Worm (Caenorhabditis elegans) whole organism, late embryonic: Measurements from ENCODE around the gene T16G1.6.

ENCODE experiments used
- C08G9.2 ChIP-seq: sonication (generic microtip); optimal IDR thresholded peaks from 2 replicates; lab custom pipeline; 2016; ENCODE audit warnings: mild to moderate bottlenecking, missing genetic modification characterization, moderate library complexity, missing compliant biosample characterization
- T23F11.4 ChIP-seq: fragments of 200-800 bp; sonication (Bioruptor generic); optimal IDR thresholded peaks from 2 replicates; lab custom pipeline; 2018; ENCODE audit warnings: mild to moderate bottlenecking, missing genetic modification characterization, missing compliant biosample characterization
- ceh-18 ChIP-seq: sonication (generic microtip); optimal IDR thresholded peaks from 2 replicates; lab custom pipeline; 2016; ENCODE audit warnings: missing genetic modification characterization, missing compliant biosample characterization
- ceh-19 ChIP-seq: fragments of 200-800 bp; sonication (Bioruptor generic); optimal IDR thresholded peaks from 2 replicates; lab custom pipeline; 2018; ENCODE audit warnings: mild to moderate bottlenecking, missing genetic modification characterization, missing compliant biosample characterization
- ceh-22 ChIP-seq: sonication (generic microtip); optimal IDR thresholded peaks from 2 replicates; lab custom pipeline; 2017; ENCODE audit warnings: missing biosample characterization, missing genetic modification characterization
- ceh-30 ChIP-seq: fragments of 150-350 bp; optimal IDR thresholded peaks from 2 replicates; lab custom pipeline; 2014; ENCODE audit warnings: missing biosample characterization, missing genetic modification characterization
- ceh-31 ChIP-seq: sonication (generic microtip); optimal IDR thresholded peaks from 2 replicates; lab custom pipeline; 2016; ENCODE audit warnings: missing genetic modification characterization, missing compliant biosample characterization
- ceh-34 ChIP-seq: sonication (generic microtip); optimal IDR thresholded peaks from 2 replicates; lab custom pipeline; 2016; ENCODE audit warnings: mild to moderate bottlenecking, missing genetic modification characterization, missing compliant biosample characterization
- ceh-48 ChIP-seq: sonication (generic microtip); optimal IDR thresholded peaks from 2 replicates; lab custom pipeline; 2016; ENCODE audit warnings: missing genetic modification characterization, inconsistent platforms, missing compliant biosample characterization
- elt-2 ChIP-seq: sonication (generic microtip); optimal IDR thresholded peaks from 2 replicates; lab custom pipeline; 2016; ENCODE audit warnings: missing genetic modification reagents, missing genetic modification characterization, missing compliant biosample characterization
- eyg-1 ChIP-seq: sonication (generic microtip); optimal IDR thresholded peaks from 2 replicates; lab custom pipeline; 2016; ENCODE audit warnings: missing genotype, missing genetic modification characterization, missing compliant biosample characterization
- fax-1 ChIP-seq: sonication (generic microtip); optimal IDR thresholded peaks from 2 replicates; lab custom pipeline; 2016; ENCODE audit warnings: missing genotype, missing genetic modification characterization, missing compliant biosample characterization
- fkh-10 ChIP-seq: fragments of 150-350 bp; optimal IDR thresholded peaks from 2 replicates; lab custom pipeline; 2014; ENCODE audit warnings: missing biosample characterization, missing genetic modification reagents, missing genetic modification characterization
- hlh-30 ChIP-seq: sonication (generic microtip); optimal IDR thresholded peaks from 2 replicates; lab custom pipeline; 2017; ENCODE audit warnings: antibody characterized with exemption, missing genetic modification characterization, missing compliant biosample characterization; ENCODE audit not compliant: insufficient read depth
- lim-6 ChIP-seq: sonication (generic microtip); optimal IDR thresholded peaks from 2 replicates; lab custom pipeline; 2016; ENCODE audit warnings: missing genetic modification characterization, missing compliant biosample characterization
- madf-2 ChIP-seq: sonication (generic microtip); optimal IDR thresholded peaks from 2 replicates; lab custom pipeline; 2017; ENCODE audit warnings: missing genetic modification characterization, missing compliant biosample characterization
- nfya-1 ChIP-seq: sonication (generic microtip); optimal IDR thresholded peaks from 2 replicates; lab custom pipeline; 2017; ENCODE audit warnings: missing genetic modification characterization, mild to moderate bottlenecking, missing compliant biosample characterization, antibody characterized with exemption, moderate library complexity
- npax-4 ChIP-seq: sonication (generic microtip); optimal IDR thresholded peaks from 2 replicates; lab custom pipeline; 2016; ENCODE audit warnings: missing genetic modification characterization, missing compliant biosample characterization
- pag-3 ChIP-seq: sonication (generic microtip); optimal IDR thresholded peaks from 2 replicates; lab custom pipeline; 2016; ENCODE audit warnings: missing compliant biosample characterization, missing genetic modification characterization, borderline replicate concordance
- pha-4 ChIP-seq: fragments of 150-350 bp; optimal IDR thresholded peaks from 2 replicates; lab custom pipeline; 2018; ENCODE audit warnings: missing biosample characterization, missing genetic modification reagents, missing genetic modification characterization
- ref-2 ChIP-seq: sonication (generic microtip); optimal IDR thresholded peaks from 2 replicates; lab custom pipeline; 2016; ENCODE audit warnings: missing genetic modification characterization, missing compliant biosample characterization
- rnt-1 ChIP-seq: sonication (generic microtip); optimal IDR thresholded peaks from 2 replicates; lab custom pipeline; 2016; ENCODE audit warnings: missing genetic modification characterization, missing compliant biosample characterization
- sdc-2 ChIP-seq: sonication (generic microtip); optimal IDR thresholded peaks from 2 replicates; lab custom pipeline; 2016; ENCODE audit warnings: missing genotype, missing genetic modification characterization, missing compliant biosample characterization
- syd-9 ChIP-seq: sonication (generic microtip); optimal IDR thresholded peaks from 2 replicates; lab custom pipeline; 2016; ENCODE audit warnings: mild to moderate bottlenecking, missing genetic modification characterization, moderate library complexity, missing compliant biosample characterization
- tbx-2 ChIP-seq: sonication (generic microtip); optimal IDR thresholded peaks from 2 replicates; lab custom pipeline; 2016; ENCODE audit warnings: missing genetic modification characterization, missing compliant biosample characterization
- tbx-7 ChIP-seq: sonication (generic microtip); optimal IDR thresholded peaks from 2 replicates; lab custom pipeline; 2016; ENCODE audit warnings: missing genotype, missing genetic modification characterization, missing compliant biosample characterization
- ttx-3 ChIP-seq: sonication (generic microtip); optimal IDR thresholded peaks from 2 replicates; lab custom pipeline; 2016; ENCODE audit warnings: missing genetic modification reagents, missing genetic modification characterization, missing compliant biosample characterization
- unc-3 ChIP-seq, 2 experiments: fragments of 200-800 bp in 1 of 2; sonication (Bioruptor generic) in 1 of 2; sonication (generic microtip) in 1 of 2; conservative IDR thresholded peaks in 1 of 2; optimal IDR thresholded peaks in 1 of 2; 2 replicates each; pipeline versions ENCODE4 v1.3.6 to Lab custom; 2016 to 2022; ENCODE audit warnings: missing compliant biosample characterization in 2 of 2, missing genetic modification characterization in 2 of 2, missing genetic modification reagents in 1 of 2
- unc-42 ChIP-seq: sonication (generic microtip); optimal IDR thresholded peaks from 2 replicates; lab custom pipeline; 2016; ENCODE audit warnings: missing genotype, missing genetic modification characterization, missing compliant biosample characterization
- ztf-16 ChIP-seq: sonication (generic microtip); optimal IDR thresholded peaks from 2 replicates; lab custom pipeline; 2017; ENCODE audit warnings: missing genetic modification characterization, missing compliant biosample characterization

The T16G1.6 gene

ce11 chrV:12967925-12968327 lies 31.0 kb upstream of the T16G1.6 start, which contains the start of gene R186.8:
Gene R186.8, minus strand, starts transcription at chrV:12967982.
- TF ChIP-seq unc-42 (peak; percentile 92), tbx-2 (tag; lab: Kevin White, UChicago) (peak; percentile 13), ceh-18 (tag; lab: Kevin White, UChicago) (peak; percentile 24), elt-2 (tag; lab: Kevin White, UChicago) (peak; percentile 41), nfya-1 (tag; lab: Kevin White, UChicago) (peak; percentile 10), ref-2 (peak; percentile 45), ceh-31 (tag; lab: Kevin White, UChicago) (peak; percentile 19), ceh-34 (peak; percentile 0)
- TF ChIP-seq, all 69 proteins: peak for 8; not testable (repeated sequence) for 61

ce11 chrV:12967110-12967509 lies 30.1 kb upstream of the T16G1.6 start, which contains the start of gene R186.3:
Gene R186.3, minus strand, starts transcription at chrV:12967210.
- TF ChIP-seq ceh-34 (no peak), madf-2 (no peak), T23F11.4 (GFP tag; lab: Kevin White, UChicago) (no peak)

- TF ChIP-seq ceh-48 (tag; lab: Kevin White, UChicago) (no peak), pag-3 (tag; lab: Kevin White, UChicago) (no peak)
Observed at ce11 chrV:12964076-12964475, 27.1 kb upstream of the T16G1.6 start, which contains the start of gene srd-35. Gene srd-35, plus strand, starts transcription at chrV:12964376.

- TF ChIP-seq elt-2 (tag; lab: Kevin White, UChicago) (peak; percentile 57), lim-6 (no peak)
Observed at ce11 chrV:12963192-12963591, 26.2 kb upstream of the T16G1.6 start, which contains the start of gene hrg-9. Gene hrg-9, minus strand, starts transcription at chrV:12963343.

DNA sequence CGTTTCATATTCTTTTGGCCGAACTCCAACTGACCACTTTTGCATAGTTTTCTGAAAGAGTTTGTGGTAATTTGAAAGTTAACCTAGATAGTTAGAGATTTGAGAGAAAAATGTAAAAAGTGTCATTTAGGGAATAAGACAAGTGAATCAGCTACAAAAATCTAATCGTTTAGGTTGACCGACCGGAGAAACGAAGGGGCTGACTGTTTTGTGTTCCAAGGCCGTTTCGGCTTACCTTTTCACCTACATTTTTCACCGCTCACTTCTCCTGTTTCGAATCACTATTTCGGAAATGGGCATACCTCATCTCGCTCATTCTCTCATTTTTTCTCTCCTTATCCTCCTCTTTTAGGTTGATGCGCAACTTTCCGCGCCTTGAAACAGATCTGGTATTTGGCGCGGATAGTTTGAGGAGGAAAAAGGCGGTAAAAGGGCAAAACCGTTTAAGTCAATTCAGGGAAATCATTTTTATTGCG lies 24.1 kb upstream of the T16G1.6 start, which contains the start of gene mpst-7:
Gene mpst-7 (minus strand): TSS at position 51 of the 476 bp plus-strand sequence.
- TF ChIP-seq tbx-7 (tag; lab: Kevin White, UChicago): no peak
- TF ChIP-seq ceh-48 (tag; lab: Kevin White, UChicago): no peak
- no peak for TF ChIP-seq sdc-2 (tag; lab: Kevin White, UChicago)
- no peak for TF ChIP-seq madf-2
- TF ChIP-seq hlh-30: no peak
- TF ChIP-seq syd-9 (tag; lab: Kevin White, UChicago): no peak
- TF ChIP-seq pha-4 (tag; lab: Kevin White, UChicago): no peak
- TF ChIP-seq npax-4 (tag; lab: Kevin White, UChicago): no peak
- TF ChIP-seq fax-1: no peak
- TF ChIP-seq rnt-1 (tag; lab: Kevin White, UChicago): no peak
- TF ChIP-seq ceh-22 (tag; lab: Kevin White, UChicago): no peak
- TF ChIP-seq nfya-1 (tag; lab: Kevin White, UChicago): no peak
- no peak for TF ChIP-seq ttx-3 (tag; lab: Kevin White, UChicago)

DNA sequence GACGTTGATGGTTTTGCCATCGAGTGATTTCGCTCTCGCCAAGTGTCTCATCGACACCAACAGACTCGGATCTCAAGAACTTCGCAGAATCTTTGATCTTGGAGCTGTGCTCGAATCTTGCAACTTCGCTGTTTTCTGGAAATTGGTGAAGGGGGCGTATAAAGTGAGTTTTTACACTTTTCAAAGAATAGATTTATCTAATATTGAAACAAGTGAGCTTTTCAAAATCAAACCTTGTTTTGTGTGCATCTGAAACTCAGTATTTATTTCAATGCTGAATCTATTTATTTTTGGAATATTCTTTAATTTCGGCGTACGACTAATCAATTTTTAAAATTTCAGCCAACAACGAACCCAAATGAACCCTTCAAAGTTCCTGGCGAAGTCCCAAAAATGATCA lies 17.3 kb upstream of the T16G1.6 start:
- no peak for TF ChIP-seq unc-3 (GFP tag; conservative IDR thresholded peaks at IDR 0.05; lab: Robert Waterston, UW)
- TF ChIP-seq unc-3 (tag; optimal IDR thresholded peaks at IDR 0.05; lab: Kevin White, UChicago): no peak

- TF ChIP-seq syd-9 (tag; lab: Kevin White, UChicago): no peak
- no peak for TF ChIP-seq fkh-10
- no peak for TF ChIP-seq npax-4 (tag; lab: Kevin White, UChicago)
- TF ChIP-seq ceh-30 (tag; lab: Kevin White, UChicago): no peak
- no peak for TF ChIP-seq ceh-19 (GFP tag; lab: Kevin White, UChicago)
- TF ChIP-seq pha-4 (tag; lab: Kevin White, UChicago): no peak
- TF ChIP-seq eyg-1 (tag; lab: Kevin White, UChicago): no peak
- TF ChIP-seq ztf-16 (tag; lab: Kevin White, UChicago): no peak
- no peak for TF ChIP-seq C08G9.2 (tag; lab: Kevin White, UChicago)
Observed at ce11 chrV:12953702-12954101, 16.7 kb upstream of the T16G1.6 start, which contains the start of gene eif-3.K. Gene eif-3.K, plus strand, starts transcription at chrV:12954002.
